Worm (Caenorhabditis elegans) whole organism, early embryonic: Measurements from ENCODE around the gene C05B5.11.

Experiments used
- B0310.2 ChIP-seq: sonication (generic microtip); optimal IDR thresholded peaks from 2 replicates; lab custom pipeline; 2016; ENCODE audit warnings: mild to moderate bottlenecking, missing genetic modification characterization, missing compliant biosample characterization
- F13C5.2 ChIP-seq: sonication (generic microtip); optimal IDR thresholded peaks from 2 replicates; lab custom pipeline; 2017; ENCODE audit warnings: mild to moderate bottlenecking, missing genetic modification characterization, inconsistent platforms, missing compliant biosample characterization
- ama-1 ChIP-seq: fragments of 150-350 bp; optimal IDR thresholded peaks from 2 replicates; lab custom pipeline; 2014
- ceh-36 ChIP-seq: sonication (generic microtip); optimal IDR thresholded peaks from 2 replicates; lab custom pipeline; 2016; ENCODE audit warnings: missing genetic modification characterization, inconsistent platforms, missing compliant biosample characterization
- ets-7 ChIP-seq: sonication (generic microtip); optimal IDR thresholded peaks from 2 replicates; lab custom pipeline; 2016; ENCODE audit warnings: missing genotype, missing genetic modification characterization, missing compliant biosample characterization
- flt-1 ChIP-seq: fragments of 200-800 bp; sonication (Bioruptor generic); IDR thresholded peaks from 2 replicates; pipeline ENCODE4 v1.3.6; 2022; ENCODE audit warnings: missing genetic modification characterization, missing compliant biosample characterization
- hmbx-1 ChIP-seq: sonication (generic microtip); optimal IDR thresholded peaks from 2 replicates; lab custom pipeline; 2016; ENCODE audit warnings: mild to moderate bottlenecking, missing genetic modification characterization, missing compliant biosample characterization
- hmg-4 ChIP-seq: fragments of 200-800 bp; sonication (Bioruptor generic); optimal IDR thresholded peaks from 2 replicates; lab custom pipeline; 2018; ENCODE audit warnings: mild to moderate bottlenecking, missing genetic modification characterization, missing compliant biosample characterization
- hnd-1 ChIP-seq: sonication (generic microtip); optimal IDR thresholded peaks from 2 replicates; lab custom pipeline; 2016; ENCODE audit warnings: missing genetic modification characterization, missing compliant biosample characterization
- scrt-1 ChIP-seq: fragments of 200-800 bp; sonication (Bioruptor generic); IDR thresholded peaks from 2 replicates; pipeline ENCODE4 v1.3.6; 2022; ENCODE audit warnings: missing genetic modification characterization, missing compliant biosample characterization
- tra-4 ChIP-seq: sonication (generic microtip); optimal IDR thresholded peaks from 2 replicates; lab custom pipeline; 2017; ENCODE audit warnings: missing genetic modification characterization, missing compliant biosample characterization

- no peak for TF ChIP-seq hmbx-1 (tag; lab: Kevin White, UChicago)
- no peak for TF ChIP-seq ama-1
- no peak for TF ChIP-seq flt-1 (GFP tag; lab: Robert Waterston, UW)
- no peak for TF ChIP-seq B0310.2 (tag; lab: Kevin White, UChicago)
- TF ChIP-seq hnd-1: no peak
- no peak for TF ChIP-seq F13C5.2 (tag; lab: Kevin White, UChicago)
- TF ChIP-seq ets-7 (tag; lab: Kevin White, UChicago): no peak
- no peak for TF ChIP-seq hmg-4 (GFP tag; lab: Kevin White, UChicago)
- no peak for TF ChIP-seq tra-4
- TF ChIP-seq ceh-36 (tag; lab: Kevin White, UChicago): no peak
- no peak for TF ChIP-seq scrt-1
These were observed 47.5 kb upstream of the C05B5.11 start, which contains the start of gene alx-1 for ce11 chrIII:9956665-9957401.
